Fruit fly (Drosophila melanogaster): Measurements from ENCODE around the gene myo.

- TF ChIP-seq Hr4 (GFP tag; optimal IDR thresholded peaks at IDR 0.05): no peak
- TF ChIP-seq CG7368 (GFP tag; optimal IDR thresholded peaks at IDR 0.05): no peak
- TF ChIP-seq Hr38 (GFP tag; optimal IDR thresholded peaks at IDR 0.05): no peak
- no peak for TF ChIP-seq CG16779 (tag; optimal IDR thresholded peaks at IDR 0.05)
- TF ChIP-seq acj6 (GFP tag; optimal IDR thresholded peaks at IDR 0.05): no peak
- no peak for TF ChIP-seq fd59A (GFP tag; optimal IDR thresholded peaks at IDR 0.05)
Measured at dm6 chr4:664277-664676, 31.6 kb downstream of the myo start.

Measured in whole organism, prepupa.